Worm (Caenorhabditis elegans): ENCODE data around the gene ZK418.6.
A peak's percentile ranks its signal among the peaks of the same experiment; 100 is the strongest.

ZK418.6 gene

ce11 chrIII:7078737-7079136, at the start of gene ZK418.6:
Gene ZK418.6 (minus strand): TSS chrIII:7078837.
- TF ChIP-seq ces-1 (GFP tag; optimal IDR thresholded peaks at IDR 0.05) (no peak), unc-86 (tag; optimal IDR thresholded peaks at IDR 0.05) (no peak), hpl-2 (GFP tag; optimal IDR thresholded peaks at IDR 0.05) (no peak), tlp-1 (tag; optimal IDR thresholded peaks at IDR 0.05) (no peak), ceh-63 (GFP tag; optimal IDR thresholded peaks at IDR 0.05) (no peak), Y116A8C.19 (tag; optimal IDR thresholded peaks at IDR 0.05; ENCODE audit: borderline replicate concordance) (no peak), mep-1 (tag; optimal IDR thresholded peaks at IDR 0.05) (no peak), lin-35 (GFP tag; optimal IDR thresholded peaks at IDR 0.05) (no peak), C34B4.2 (tag; optimal IDR thresholded peaks at IDR 0.05) (no peak)

DNA sequence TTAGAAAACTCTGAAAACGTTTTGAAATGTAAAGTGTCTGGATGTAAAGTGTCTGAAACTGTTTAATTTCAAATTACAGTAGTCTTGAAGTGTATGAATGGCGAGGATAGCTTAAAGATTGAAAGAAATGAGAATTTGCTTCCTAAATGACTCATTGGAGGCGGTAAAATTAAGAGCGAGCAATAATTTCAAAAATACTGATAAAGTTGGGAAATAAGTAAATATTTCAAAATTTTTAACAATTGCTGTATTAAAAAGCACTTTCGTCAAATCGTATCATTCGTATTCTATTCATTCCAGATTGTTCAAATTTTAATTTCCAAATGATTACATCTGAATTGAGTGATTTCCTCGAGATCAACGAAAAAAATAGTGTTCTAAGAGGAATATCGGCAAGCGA, 45.7 kb upstream of the ZK418.6 start, which contains the start of gene B0280.2:
Gene B0280.2, plus strand, starts transcription at position 301 of the 400 bp plus-strand sequence.
- TF ChIP-seq nhr-28 (tag; optimal IDR thresholded peaks at IDR 0.05) (no peak), grh-1 (GFP tag; IDR thresholded peaks at IDR 0.05) (no peak), lsy-2 (tag; optimal IDR thresholded peaks at IDR 0.05) (no peak), fkh-10 (GFP tag; optimal IDR thresholded peaks at IDR 0.05) (no peak), snu-23 (GFP tag; optimal IDR thresholded peaks at IDR 0.05) (no peak), unc-62 (GFP tag; optimal IDR thresholded peaks at IDR 0.05) (no peak), blmp-1 (tag; optimal IDR thresholded peaks at IDR 0.05) (no peak), egl-13 (tag; optimal IDR thresholded peaks at IDR 0.05) (no peak), tlp-1 (tag; optimal IDR thresholded peaks at IDR 0.05) (no peak), sup-37 (GFP tag; optimal IDR thresholded peaks at IDR 0.05) (no peak), pag-3 (tag; optimal IDR thresholded peaks at IDR 0.05; ENCODE audit: borderline replicate concordance, insufficient read depth) (no peak), irx-1 (tag; optimal IDR thresholded peaks at IDR 0.05) (no peak), unc-30 (tag; optimal IDR thresholded peaks at IDR 0.05) (no peak), fkh-8 (tag; optimal IDR thresholded peaks at IDR 0.05) (no peak), zip-4 (GFP tag; optimal IDR thresholded peaks at IDR 0.05) (no peak), ztf-11 (tag; optimal IDR thresholded peaks at IDR 0.05) (no peak), nhr-84 (tag; optimal IDR thresholded peaks at IDR 0.05) (no peak), ceh-82 (tag; optimal IDR thresholded peaks at IDR 0.05) (no peak), dpl-1 (GFP tag; optimal IDR thresholded peaks at IDR 0.05) (no peak)

ce11 chrIII:7122860-7123259, 44.2 kb upstream of the ZK418.6 start, which contains the start of the genes B0280.9 and rpia-1:
Gene B0280.9 (minus strand): TSS chrIII:7122895.
Gene rpia-1 (plus strand): TSS chrIII:7123128.
- TF ChIP-seq aha-1 (tag; optimal IDR thresholded peaks at IDR 0.05) (no peak), lin-15B (tag; optimal IDR thresholded peaks at IDR 0.05) (no peak), nhr-71 (tag; optimal IDR thresholded peaks at IDR 0.05) (peak; percentile 22), skn-1 (tag; optimal IDR thresholded peaks at IDR 0.05) (no peak), lsy-2 (tag; optimal IDR thresholded peaks at IDR 0.05) (peak; percentile 90 to 97), sup-37 (GFP tag; optimal IDR thresholded peaks at IDR 0.05) (no peak), fkh-4 (tag; optimal IDR thresholded peaks at IDR 0.05; ENCODE audit: borderline replicate concordance) (no peak), dpl-1 (GFP tag; optimal IDR thresholded peaks at IDR 0.05) (peak in 2 of 3 experiments; percentile 32 to 48), ets-5 (GFP tag; IDR thresholded peaks at IDR 0.05) (no peak), isw-1 (GFP tag; IDR thresholded peaks at IDR 0.05) (no peak), lin-14 (GFP tag; optimal IDR thresholded peaks at IDR 0.05) (peak; percentile 37), hlh-17 (GFP tag; optimal IDR thresholded peaks at IDR 0.05; ENCODE audit: borderline replicate concordance) (no peak), unc-62 (GFP tag; optimal IDR thresholded peaks at IDR 0.05) (no peak), fkh-8 (tag; optimal IDR thresholded peaks at IDR 0.05) (no peak), elt-2 (tag; optimal IDR thresholded peaks at IDR 0.05) (peak; percentile 47), nhr-85 (tag) (no peak), lin-35 (GFP tag; optimal IDR thresholded peaks at IDR 0.05) (peak; percentile 37 to 71), nhr-28 (tag; optimal IDR thresholded peaks at IDR 0.05) (no peak), hlh-4 (tag; optimal IDR thresholded peaks at IDR 0.05) (no peak), ceh-8 (GFP tag; optimal IDR thresholded peaks at IDR 0.05) (no peak), swsn-7 (tag; optimal IDR thresholded peaks at IDR 0.05) (no peak), hpl-2 (GFP tag; optimal IDR thresholded peaks at IDR 0.05) (no peak), ceh-63 (GFP tag; optimal IDR thresholded peaks at IDR 0.05) (no peak), nhr-90 (tag; optimal IDR thresholded peaks at IDR 0.05; ENCODE audit: poor library complexity) (no peak), ceh-82 (tag; optimal IDR thresholded peaks at IDR 0.05) (peak in 1 of 3 experiments; percentile 27), C16A3.4 (tag; optimal IDR thresholded peaks at IDR 0.05) (peak; percentile 21), lin-39 (tag; optimal IDR thresholded peaks at IDR 0.05) (no peak), unc-86 (tag; optimal IDR thresholded peaks at IDR 0.05) (no peak), blmp-1 (tag; optimal IDR thresholded peaks at IDR 0.05) (peak; percentile 1), nhr-19 (GFP tag; conservative IDR thresholded peaks at IDR 0.05) (peak; percentile 48; the same call in 1 of the 2 replicates), rnt-1 (tag; optimal IDR thresholded peaks at IDR 0.05) (peak; percentile 10), snu-23 (GFP tag; optimal IDR thresholded peaks at IDR 0.05) (peak; percentile 43), tlp-1 (tag; optimal IDR thresholded peaks at IDR 0.05) (no peak)
